Worm (Caenorhabditis elegans): ENCODE measurements around the gene nspg-13.

Gene nspg-13

ce11 chrX:5252798-5253197 lies 2.2 kb upstream of the nspg-13 start, which contains the start of gene nspg-14 (continued):
- TF ChIP-seq hlh-11 (tag; optimal IDR thresholded peaks at IDR 0.05) (peak; percentile 75), ctbp-1 (GFP tag; IDR thresholded peaks at IDR 0.05) (no peak), rbr-2 (tag; optimal IDR thresholded peaks at IDR 0.05) (no peak), dve-1 (tag; optimal IDR thresholded peaks at IDR 0.05; ENCODE audit: insufficient read depth) (peak; percentile 33), dpl-1 (GFP tag; optimal IDR thresholded peaks at IDR 0.05) (no peak), ceh-44 (GFP tag; IDR thresholded peaks at IDR 0.05) (no peak), unc-39 (tag; optimal IDR thresholded peaks at IDR 0.05) (no peak), mdl-1 (tag; optimal IDR thresholded peaks at IDR 0.05) (peak in 1 of 2 experiments; percentile 21), tra-1 (GFP tag; IDR thresholded peaks at IDR 0.05) (0 out of 2 replicates have a peak, but pooled peaks have one; percentile 12), mep-1 (tag; optimal IDR thresholded peaks at IDR 0.05) (peak; percentile 20), nhr-28 (tag; optimal IDR thresholded peaks at IDR 0.05) (peak; percentile 73), R02D3.7 (tag; optimal IDR thresholded peaks at IDR 0.05) (no peak), daf-16 (GFP tag; optimal IDR thresholded peaks at IDR 0.05) (no peak), daf-16 (tag; optimal IDR thresholded peaks at IDR 0.05) (peak; percentile 69), pqm-1 (tag; optimal IDR thresholded peaks at IDR 0.05) (peak; percentile 83), dmd-8 (GFP tag; IDR thresholded peaks at IDR 0.05) (no peak), dmd-6 (GFP tag; IDR thresholded peaks at IDR 0.05) (peak; percentile 74), lin-29 (GFP tag; IDR thresholded peaks at IDR 0.05) (no peak), php-3 (GFP tag; IDR thresholded peaks at IDR 0.05) (peak; percentile 69), spr-3 (GFP tag; optimal IDR thresholded peaks at IDR 0.05) (no peak), mxl-3 (GFP tag; optimal IDR thresholded peaks at IDR 0.05) (peak; percentile 36)

- TF ChIP-seq unc-39 (tag; optimal IDR thresholded peaks at IDR 0.05), result no peak
- peak; percentile 16 for TF ChIP-seq hlh-11 (tag; optimal IDR thresholded peaks at IDR 0.05)
- no peak for TF ChIP-seq T26A8.4 (GFP tag; IDR thresholded peaks at IDR 0.05)
- no peak for TF ChIP-seq spr-1 (tag; optimal IDR thresholded peaks at IDR 0.05)
- TF ChIP-seq ZK546.5 (tag; optimal IDR thresholded peaks at IDR 0.05), result no peak
- TF ChIP-seq F26F4.8 (GFP tag; conservative IDR thresholded peaks at IDR 0.05), result no peak
- TF ChIP-seq dmd-6 (GFP tag; IDR thresholded peaks at IDR 0.05), result peak; percentile 33; the same call in 1 of the 2 replicates
- peak; percentile 5 for TF ChIP-seq dve-1 (tag; optimal IDR thresholded peaks at IDR 0.05; ENCODE audit: insufficient read depth)
Measured at ce11 chrX:5255320-5255719, 326 bp downstream of the nspg-13 start.

DNA sequence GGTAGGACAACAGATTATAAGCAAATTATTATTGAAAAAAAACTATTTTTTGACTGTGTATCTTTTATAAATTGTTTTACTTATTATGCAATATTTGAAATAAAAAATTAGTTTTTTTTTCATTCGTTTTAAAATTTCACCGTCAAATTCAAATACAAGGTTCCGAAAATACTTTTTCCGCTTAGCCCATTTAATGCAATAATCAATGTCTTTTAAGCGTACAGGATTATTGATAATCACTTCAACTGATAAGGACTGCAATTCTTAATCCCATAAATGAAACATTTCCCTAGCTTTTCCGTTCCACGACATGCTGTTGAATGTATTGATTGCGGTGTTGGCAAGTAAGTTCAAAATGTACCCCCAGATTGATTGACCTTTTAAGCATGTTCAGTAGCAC lies 2.0 kb downstream of the nspg-13 start, which contains the start of gene nspg-12:
TSS of gene nspg-12 (plus strand) at position 301 of the 400 bp plus-strand sequence.
- TF ChIP-seq nhr-77 (tag; optimal IDR thresholded peaks at IDR 0.05) (no peak), sdz-12 (GFP tag; optimal IDR thresholded peaks at IDR 0.05) (no peak), spr-3 (GFP tag; optimal IDR thresholded peaks at IDR 0.05) (no peak), zfp-3 (GFP tag; conservative IDR thresholded peaks at IDR 0.05) (no peak), D1046.2 (GFP tag; IDR thresholded peaks at IDR 0.05) (no peak), jun-1 (tag; optimal IDR thresholded peaks at IDR 0.05) (no peak), daf-19 (GFP tag; conservative IDR thresholded peaks at IDR 0.05) (no peak), mdl-1 (tag; optimal IDR thresholded peaks at IDR 0.05) (no peak), lin-39 (tag; optimal IDR thresholded peaks at IDR 0.05) (no peak), Y75B8A.6 (GFP tag; IDR thresholded peaks at IDR 0.05) (no peak), ceh-82 (tag; optimal IDR thresholded peaks at IDR 0.05) (no peak)

DNA sequence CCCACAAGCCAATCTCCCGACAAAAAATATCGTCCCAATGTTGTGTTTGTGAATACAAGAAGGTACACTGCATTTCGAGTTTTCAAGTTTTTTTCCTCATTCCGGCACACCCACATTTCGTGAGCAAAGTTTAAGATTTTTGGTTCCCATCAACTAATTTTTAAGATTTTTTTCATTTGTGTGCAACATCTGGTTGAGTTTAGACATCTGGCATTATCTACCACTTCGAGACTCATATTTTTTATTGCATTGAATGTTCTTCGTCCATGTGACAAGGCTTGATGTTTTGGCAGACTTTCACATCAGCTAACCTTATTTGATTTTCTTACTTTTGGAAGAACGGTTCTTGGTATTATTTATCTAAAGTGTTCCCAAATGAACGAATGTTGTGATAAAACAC lies 5.4 kb downstream of the nspg-13 start:
- TF ChIP-seq dpl-1 (GFP tag; optimal IDR thresholded peaks at IDR 0.05), result no peak
- no peak for TF ChIP-seq snpc-4 (tag; optimal IDR thresholded peaks at IDR 0.05)
- TF ChIP-seq D1046.2 (GFP tag; IDR thresholded peaks at IDR 0.05), result no peak
- TF ChIP-seq T26A8.4 (GFP tag; IDR thresholded peaks at IDR 0.05), result no peak
- TF ChIP-seq unc-62 (GFP tag; optimal IDR thresholded peaks at IDR 0.05 in 1 of 2), result no peak
- no peak for TF ChIP-seq unc-62 (tag; optimal IDR thresholded peaks at IDR 0.05)
- no peak for TF ChIP-seq daf-8 (GFP tag; IDR thresholded peaks at IDR 0.05)
- TF ChIP-seq mxl-2 (GFP tag; conservative IDR thresholded peaks at IDR 0.05), result no peak
- no peak for TF ChIP-seq nhr-111 (GFP tag; optimal IDR thresholded peaks at IDR 0.05)
- TF ChIP-seq ceh-32 (tag; optimal IDR thresholded peaks at IDR 0.05; ENCODE audit: poor library complexity), result no peak
- no peak for TF ChIP-seq ceh-44 (GFP tag; IDR thresholded peaks at IDR 0.05)
- no peak for TF ChIP-seq daf-16 (GFP tag; optimal IDR thresholded peaks at IDR 0.05)
- TF ChIP-seq daf-16 (tag; optimal IDR thresholded peaks at IDR 0.05), result no peak
- TF ChIP-seq R02D3.7 (tag; optimal IDR thresholded peaks at IDR 0.05), result no peak
- no peak for TF ChIP-seq skn-1 (tag; optimal IDR thresholded peaks at IDR 0.05)
- no peak for TF ChIP-seq madf-5 (GFP tag; IDR thresholded peaks at IDR 0.05)
- TF ChIP-seq ZK337.2 (GFP tag; IDR thresholded peaks at IDR 0.05), result no peak
- no peak for TF ChIP-seq dmd-9 (GFP tag; IDR thresholded peaks at IDR 0.05)
- TF ChIP-seq dmd-8 (GFP tag; IDR thresholded peaks at IDR 0.05), result no peak
- TF ChIP-seq spr-1 (tag; optimal IDR thresholded peaks at IDR 0.05), result no peak
- TF ChIP-seq lin-29 (GFP tag; IDR thresholded peaks at IDR 0.05), result no peak
- no peak for TF ChIP-seq nhr-10 (tag; optimal IDR thresholded peaks at IDR 0.05)
